Fruit fly (Drosophila melanogaster): Measurements from ENCODE around the gene Wnt5.

Wnt5 gene

DNA sequence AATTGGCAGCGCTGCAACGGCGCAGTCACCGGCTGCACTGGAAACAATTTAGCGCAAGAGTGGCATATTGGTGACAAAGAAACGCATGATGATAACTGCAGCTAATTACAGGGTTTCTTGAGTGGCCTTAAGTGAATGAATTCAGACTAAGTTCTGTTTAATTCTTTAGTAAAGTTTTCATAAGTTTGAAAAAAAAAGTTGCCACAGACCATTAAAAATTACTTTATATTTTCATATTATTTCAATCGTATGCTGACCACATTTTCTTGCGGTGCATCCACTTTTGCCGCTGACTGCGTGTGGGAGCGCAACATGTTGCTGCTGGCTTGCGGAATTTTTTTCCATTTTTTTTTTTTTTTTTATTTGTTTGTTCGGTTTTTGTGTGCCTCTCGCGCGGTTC lies 47.2 kb upstream of the Wnt5 start (continued):
- TF ChIP-seq nmo (GFP tag; optimal IDR thresholded peaks at IDR 0.05) (peak; percentile 66), eve (GFP tag; optimal IDR thresholded peaks at IDR 0.05) (no peak), CG13775 (GFP tag; optimal IDR thresholded peaks at IDR 0.05) (peak; percentile 28), hbn (GFP tag; IDR thresholded peaks at IDR 0.05; ENCODE audit: partially characterized antibody) (no peak), tio (GFP tag; optimal IDR thresholded peaks at IDR 0.05) (peak; percentile 4), slou (GFP tag; optimal IDR thresholded peaks at IDR 0.05) (no peak), CG2875 (GFP tag; optimal IDR thresholded peaks at IDR 0.05) (no peak), Ptx1 (GFP tag; IDR thresholded peaks at IDR 0.05) (peak; percentile 45; the same call in 1 of the 2 replicates), CG43689 (GFP tag; IDR thresholded peaks at IDR 0.05) (no peak), Atf-2 (GFP tag; optimal IDR thresholded peaks at IDR 0.05) (no peak), TFAM (GFP tag; optimal IDR thresholded peaks at IDR 0.05) (no peak), unc-4 (GFP tag; IDR thresholded peaks at IDR 0.05; ENCODE audit: partially characterized antibody) (no peak), Ets97D (GFP tag; optimal IDR thresholded peaks at IDR 0.05) (no peak), Dek (tag; optimal IDR thresholded peaks at IDR 0.05) (no peak), Side (GFP tag; optimal IDR thresholded peaks at IDR 0.05) (no peak), tup (GFP tag; optimal IDR thresholded peaks at IDR 0.05) (no peak), dpn (GFP tag; optimal IDR thresholded peaks at IDR 0.05) (no peak), CG2678 (tag; optimal IDR thresholded peaks at IDR 0.05) (peak; percentile 39), CG1602 (GFP tag; optimal IDR thresholded peaks at IDR 0.05) (no peak), Stat92E (GFP tag; optimal IDR thresholded peaks at IDR 0.05) (no peak), CG11398 (GFP tag; optimal IDR thresholded peaks at IDR 0.05) (no peak), pum (GFP tag; optimal IDR thresholded peaks at IDR 0.05) (no peak)

DNA sequence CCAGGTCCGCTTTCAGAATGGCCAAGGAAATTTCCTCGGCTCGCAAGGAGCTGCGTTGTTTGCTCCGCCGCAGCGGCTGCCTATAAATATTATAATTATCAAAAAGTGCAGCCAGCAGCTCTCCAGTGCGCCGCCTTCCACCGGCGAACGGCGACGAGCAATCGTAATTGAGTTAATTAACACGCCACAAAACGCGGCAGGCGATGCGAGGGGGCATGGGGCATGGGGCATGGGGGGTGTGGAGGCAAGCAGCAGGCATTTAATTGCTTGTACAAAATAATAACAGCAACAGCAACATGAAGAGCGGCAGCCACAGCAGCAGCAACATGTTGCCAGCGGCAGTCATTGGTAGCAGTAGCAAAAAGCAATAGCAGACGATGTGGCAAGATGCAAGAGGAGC lies 45.5 kb upstream of the Wnt5 start:
- TF ChIP-seq Meics (GFP tag; optimal IDR thresholded peaks at IDR 0.05) (no peak), Dref (GFP tag; IDR thresholded peaks at IDR 0.05) (no peak), Hr39 (optimal IDR thresholded peaks at IDR 0.05) (no peak), dimm (GFP tag; IDR thresholded peaks at IDR 0.05) (no peak), crol (GFP tag; IDR thresholded peaks at IDR 0.05) (0 out of 2 replicates have a peak, but pooled peaks have one; percentile 51), CG31441 (GFP tag; IDR thresholded peaks at IDR 0.05) (no peak), CG11504 (tag; optimal IDR thresholded peaks at IDR 0.05) (peak; percentile 92)

dm6 chrX:18547707-18548106 lies 42.5 kb upstream of the Wnt5 start:
- TF ChIP-seq eve (GFP tag; optimal IDR thresholded peaks at IDR 0.05) (no peak), hth (optimal IDR thresholded peaks at IDR 0.05) (no peak), dimm (GFP tag; IDR thresholded peaks at IDR 0.05) (no peak), onecut (GFP tag; IDR thresholded peaks at IDR 0.05) (no peak), D (optimal IDR thresholded peaks at IDR 0.05) (no peak), D (GFP tag; optimal IDR thresholded peaks at IDR 0.05) (no peak), CG6813 (GFP tag; optimal IDR thresholded peaks at IDR 0.05) (no peak), run (tag; optimal IDR thresholded peaks at IDR 0.05) (peak; percentile 31), CG18764 (GFP tag; optimal IDR thresholded peaks at IDR 0.05) (no peak), Nf-YC (tag; optimal IDR thresholded peaks at IDR 0.05) (no peak), tin (GFP tag; optimal IDR thresholded peaks at IDR 0.05) (no peak), Antp (GFP tag; optimal IDR thresholded peaks at IDR 0.05) (no peak), dpn (GFP tag; optimal IDR thresholded peaks at IDR 0.05) (no peak), Adf1 (GFP tag; IDR thresholded peaks at IDR 0.05) (no peak), CG30431 (GFP tag; optimal IDR thresholded peaks at IDR 0.05) (no peak), CG8944 (GFP tag; optimal IDR thresholded peaks at IDR 0.05) (no peak), toy (GFP tag; IDR thresholded peaks at IDR 0.05) (no peak), CG12391 (tag; optimal IDR thresholded peaks at IDR 0.05) (no peak), sr (GFP tag; IDR thresholded peaks at IDR 0.05) (0 out of 3 replicates have a peak, but pooled peaks have one; percentile 15), fd3F (GFP tag; optimal IDR thresholded peaks at IDR 0.05) (no peak), Ptx1 (GFP tag; IDR thresholded peaks at IDR 0.05) (no peak), CG18262 (tag; optimal IDR thresholded peaks at IDR 0.05) (no peak), CG9932 (GFP tag; IDR thresholded peaks at IDR 0.05) (no peak), CG11560 (tag; IDR thresholded peaks at IDR 0.05) (no peak), dysf (GFP tag; IDR thresholded peaks at IDR 0.05) (no peak), CG2875 (GFP tag; optimal IDR thresholded peaks at IDR 0.05) (no peak), CG32532 (GFP tag; IDR thresholded peaks at IDR 0.05) (no peak)

All from whole organism, embryonic.